Fruit fly (Drosophila melanogaster): ENCODE data around the gene mAcon1.
A peak's percentile ranks its signal among the peaks of the same experiment; 100 is the strongest.

Gene mAcon1

dm6 chr2L:21168295-21169159 is at the start of gene mAcon1, which contains the start of the genes CG43345 and CG43346:
TSS of gene mAcon1 (plus strand) at chr2L:21168570.
TSS of gene CG43345 (minus strand) at chr2L:21168581.
TSS of gene CG43346 (minus strand) at chr2L:21168581.
- TF ChIP-seq Dll (optimal IDR thresholded peaks at IDR 0.05) (no peak), pan (optimal IDR thresholded peaks at IDR 0.05) (peak; percentile 53)

- TF ChIP-seq usp (GFP tag; optimal IDR thresholded peaks at IDR 0.05) (no peak), Dll (optimal IDR thresholded peaks at IDR 0.05) (no peak), psq (optimal IDR thresholded peaks at IDR 0.05) (no peak), CG8478 (optimal IDR thresholded peaks at IDR 0.05) (no peak), pan (optimal IDR thresholded peaks at IDR 0.05) (no peak), EcR (GFP tag; optimal IDR thresholded peaks at IDR 0.05) (no peak)
Measured at dm6 chr2L:21135764-21136163, 32.6 kb upstream of the mAcon1 start.

dm6 chr2L:21141714-21142500 is 26.5 kb upstream of the mAcon1 start, which contains the start of gene Dap160:
TSS of gene Dap160 (minus strand) at chr2L:21142347.
- TF ChIP-seq CG8478 (optimal IDR thresholded peaks at IDR 0.05) (no peak), Dll (optimal IDR thresholded peaks at IDR 0.05) (no peak), usp (GFP tag; optimal IDR thresholded peaks at IDR 0.05) (no peak), psq (optimal IDR thresholded peaks at IDR 0.05) (no peak), EcR (GFP tag; optimal IDR thresholded peaks at IDR 0.05) (no peak)

- TF ChIP-seq Dll (optimal IDR thresholded peaks at IDR 0.05) (no peak), usp (GFP tag; optimal IDR thresholded peaks at IDR 0.05) (no peak), psq (optimal IDR thresholded peaks at IDR 0.05) (no peak), CG8478 (optimal IDR thresholded peaks at IDR 0.05) (no peak), pan (optimal IDR thresholded peaks at IDR 0.05) (no peak), EcR (GFP tag; optimal IDR thresholded peaks at IDR 0.05) (no peak)
Measured at dm6 chr2L:21142501-21142849, 25.9 kb upstream of the mAcon1 start.

dm6 chr2L:21142972-21143385 is 25.4 kb upstream of the mAcon1 start, which contains the start of gene pths:
TSS of gene pths (plus strand) at chr2L:21143229.
- TF ChIP-seq psq (optimal IDR thresholded peaks at IDR 0.05), result no peak
- TF ChIP-seq Dll (optimal IDR thresholded peaks at IDR 0.05), result no peak
- no peak for TF ChIP-seq usp (GFP tag; optimal IDR thresholded peaks at IDR 0.05)
- no peak for TF ChIP-seq pan (optimal IDR thresholded peaks at IDR 0.05)
- no peak for TF ChIP-seq CG8478 (optimal IDR thresholded peaks at IDR 0.05)
- no peak for TF ChIP-seq EcR (GFP tag; optimal IDR thresholded peaks at IDR 0.05)

- TF ChIP-seq Dll (optimal IDR thresholded peaks at IDR 0.05) (no peak), EcR (GFP tag; optimal IDR thresholded peaks at IDR 0.05) (no peak), psq (optimal IDR thresholded peaks at IDR 0.05) (no peak), CG8478 (optimal IDR thresholded peaks at IDR 0.05) (no peak)
Measured at dm6 chr2L:21148242-21148641, 20.1 kb upstream of the mAcon1 start, which contains the start of gene del. TSS of gene del (minus strand) at chr2L:21148546.

dm6 chr2L:21149053-21149452 is 19.3 kb upstream of the mAcon1 start:
- TF ChIP-seq pan (optimal IDR thresholded peaks at IDR 0.05) (no peak), Dll (optimal IDR thresholded peaks at IDR 0.05) (no peak), CG8478 (optimal IDR thresholded peaks at IDR 0.05) (no peak), EcR (GFP tag; optimal IDR thresholded peaks at IDR 0.05) (no peak), usp (GFP tag; optimal IDR thresholded peaks at IDR 0.05) (no peak), psq (optimal IDR thresholded peaks at IDR 0.05) (no peak)

- TF ChIP-seq usp (GFP tag; optimal IDR thresholded peaks at IDR 0.05) (no peak), Dll (optimal IDR thresholded peaks at IDR 0.05) (no peak), EcR (GFP tag; optimal IDR thresholded peaks at IDR 0.05) (no peak), CG8478 (optimal IDR thresholded peaks at IDR 0.05) (no peak), psq (optimal IDR thresholded peaks at IDR 0.05) (no peak), pan (optimal IDR thresholded peaks at IDR 0.05) (no peak)
Measured at dm6 chr2L:21153844-21154243, 14.5 kb upstream of the mAcon1 start.

- TF ChIP-seq psq (optimal IDR thresholded peaks at IDR 0.05) (peak; percentile 40), pan (optimal IDR thresholded peaks at IDR 0.05) (no peak)
Measured at dm6 chr2L:21156156-21157040, 12.0 kb upstream of the mAcon1 start, which contains the start of the genes Mpp6 and E2f2. TSS of gene Mpp6 (plus strand) at chr2L:21156288. TSS of gene E2f2 (minus strand) at chr2L:21156749.

dm6 chr2L:21158554-21158953 is 9.8 kb upstream of the mAcon1 start, which contains the start of the genes Coq3 and Pld3:
TSS of gene Coq3 (minus strand) at chr2L:21158611.
TSS of gene Pld3 (plus strand) at chr2L:21158847.
- no peak for TF ChIP-seq psq (optimal IDR thresholded peaks at IDR 0.05)
- TF ChIP-seq EcR (GFP tag; optimal IDR thresholded peaks at IDR 0.05), result no peak
- no peak for TF ChIP-seq Dll (optimal IDR thresholded peaks at IDR 0.05)
- no peak for TF ChIP-seq pan (optimal IDR thresholded peaks at IDR 0.05)

dm6 chr2L:21162875-21163274 is 5.5 kb upstream of the mAcon1 start, which contains the start of gene Nbr:
TSS of gene Nbr (minus strand) at chr2L:21163083.
- TF ChIP-seq usp (GFP tag; optimal IDR thresholded peaks at IDR 0.05) (no peak), psq (optimal IDR thresholded peaks at IDR 0.05) (no peak), CG8478 (optimal IDR thresholded peaks at IDR 0.05) (no peak), EcR (GFP tag; optimal IDR thresholded peaks at IDR 0.05) (no peak), Dll (optimal IDR thresholded peaks at IDR 0.05) (no peak), pan (optimal IDR thresholded peaks at IDR 0.05) (no peak)

Data from whole organism.